Fruit fly (Drosophila melanogaster) whole organism, embryonic: Measurements from ENCODE around the gene CG31249.

Experiments
- ATbp ChIP-seq: fragments of 200-800 bp; sonication (Bioruptor generic); optimal IDR thresholded peaks from 2 replicates; lab custom pipeline; 2017; ENCODE audit warnings: missing biosample characterization, mild to moderate bottlenecking, missing genetic modification characterization, missing genetic modification reagents
- B-H2 ChIP-seq: fragments of 200-800 bp; sonication (Bioruptor generic); optimal IDR thresholded peaks from 2 replicates; lab custom pipeline; 2018; ENCODE audit warnings: missing biosample characterization, mild to moderate bottlenecking, missing genetic modification characterization
- CG10565 ChIP-seq: fragments of 200-800 bp; sonication (Bioruptor generic); optimal IDR thresholded peaks from 3 replicates; lab custom pipeline; 2016; ENCODE audit warnings: missing biosample characterization, mild to moderate bottlenecking, missing genetic modification characterization
- CG10654 ChIP-seq: fragments of 200-800 bp; sonication (Bioruptor generic); optimal IDR thresholded peaks from 2 replicates; lab custom pipeline; 2016; ENCODE audit warnings: missing biosample characterization, missing genetic modification characterization
- CG12104 ChIP-seq: fragments of 200-800 bp; sonication (Bioruptor generic); optimal IDR thresholded peaks from 3 replicates; lab custom pipeline; 2016; ENCODE audit warnings: missing biosample characterization, missing genetic modification characterization
- CG12299 ChIP-seq: fragments of 200-800 bp; sonication (Bioruptor generic); optimal IDR thresholded peaks from 2 replicates; lab custom pipeline; 2018; ENCODE audit warnings: missing biosample characterization, mild to moderate bottlenecking, missing genetic modification characterization
- CG14860 ChIP-seq: fragments of 200-800 bp; sonication (Bioruptor generic); IDR thresholded peaks from 3 replicates; pipeline ENCODE4 v1.3.6; 2022; ENCODE audit warnings: missing biosample characterization, missing genetic modification characterization; ENCODE audit not compliant: partially characterized antibody
- CG14965 ChIP-seq: fragments of 200-800 bp; sonication (Bioruptor generic); optimal IDR thresholded peaks from 2 replicates; lab custom pipeline; 2016; ENCODE audit warnings: missing biosample characterization, missing genetic modification characterization, borderline replicate concordance
- CG15479 ChIP-seq: fragments of 200-800 bp; sonication (Bioruptor generic); optimal IDR thresholded peaks from 3 replicates; lab custom pipeline; 2019; ENCODE audit warnings: missing biosample characterization, mild to moderate bottlenecking, missing genetic modification characterization, moderate library complexity
- CG1602 ChIP-seq: fragments of 200-800 bp; sonication (Bioruptor generic); optimal IDR thresholded peaks from 3 replicates; lab custom pipeline; 2016; ENCODE audit warnings: missing biosample characterization, missing genetic modification characterization
- CG16863 ChIP-seq: fragments of 200-800 bp; sonication (Bioruptor generic); optimal IDR thresholded peaks from 3 replicates; lab custom pipeline; 2016; ENCODE audit warnings: missing biosample characterization, missing genetic modification characterization
- CG17328 ChIP-seq: fragments of 200-800 bp; sonication (Bioruptor generic); IDR thresholded peaks from 2 replicates; pipeline ENCODE4 v1.3.6; 2022; ENCODE audit warnings: missing biosample characterization, missing genetic modification characterization
- CG18619 ChIP-seq: fragments of 200-800 bp; sonication (Bioruptor generic); optimal IDR thresholded peaks from 3 replicates; lab custom pipeline; 2017; ENCODE audit warnings: missing biosample characterization, mild to moderate bottlenecking, missing genetic modification characterization
- CG2712 ChIP-seq: fragments of 200-800 bp; optimal IDR thresholded peaks from 3 replicates; lab custom pipeline; 2019; ENCODE audit warnings: missing biosample characterization, mild to moderate bottlenecking, missing genetic modification characterization, moderate library complexity
- CG30020 ChIP-seq: fragments of 200-800 bp; optimal IDR thresholded peaks from 2 replicates; lab custom pipeline; 2019; ENCODE audit warnings: missing biosample characterization, mild to moderate bottlenecking, missing genetic modification characterization, moderate library complexity
- CG3847 ChIP-seq: fragments of 200-800 bp; sonication (Bioruptor generic); IDR thresholded peaks from 2 replicates; pipeline ENCODE4 v1.3.6; 2022; ENCODE audit warnings: missing biosample characterization, missing genetic modification characterization
- CG4820 ChIP-seq: fragments of 200-800 bp; sonication (Bioruptor generic); optimal IDR thresholded peaks from 3 replicates; lab custom pipeline; 2016; ENCODE audit warnings: missing biosample characterization, missing genetic modification characterization
- CG5180 ChIP-seq: fragments of 200-800 bp; sonication (Bioruptor generic); optimal IDR thresholded peaks from 3 replicates; lab custom pipeline; 2017; ENCODE audit warnings: missing biosample characterization, missing genetic modification characterization, mild to moderate bottlenecking, moderate library complexity, missing genetic modification reagents
- CG6654 ChIP-seq: fragments of 200-800 bp; sonication (Bioruptor generic); optimal IDR thresholded peaks from 2 replicates; lab custom pipeline; 2017; ENCODE audit warnings: missing biosample characterization, mild to moderate bottlenecking, missing genetic modification characterization
- CG8478 ChIP-seq: fragments of >200 bp; optimal IDR thresholded peaks from 2 replicates; lab custom pipeline; 2018
- CG8765 ChIP-seq: fragments of 200-800 bp; sonication (Bioruptor generic); IDR thresholded peaks from 2 replicates; pipeline ENCODE4 v1.3.6; 2022; ENCODE audit warnings: missing biosample characterization, missing genetic modification characterization
- CoRest ChIP-seq: fragments of 200-800 bp; sonication (Bioruptor generic); optimal IDR thresholded peaks from 3 replicates; lab custom pipeline; 2018; ENCODE audit warnings: missing biosample characterization, mild to moderate bottlenecking, missing genetic modification characterization, moderate library complexity
- D19A ChIP-seq: fragments of 200-800 bp; optimal IDR thresholded peaks from 3 replicates; lab custom pipeline; 2019; ENCODE audit warnings: missing biosample characterization, mild to moderate bottlenecking, missing genetic modification characterization, moderate library complexity
- Dip3 ChIP-seq: fragments of 200-800 bp; sonication (Bioruptor generic); optimal IDR thresholded peaks from 3 replicates; lab custom pipeline; 2016; ENCODE audit warnings: missing biosample characterization, missing genetic modification characterization
- Dp ChIP-seq: fragments of 200-800 bp; sonication (Bioruptor generic); optimal IDR thresholded peaks from 2 replicates; lab custom pipeline; 2018; ENCODE audit warnings: missing biosample characterization, mild to moderate bottlenecking, missing genetic modification characterization, moderate library complexity
- H15 ChIP-seq: fragments of 200-800 bp; sonication (Bioruptor generic); IDR thresholded peaks from 3 replicates; pipeline ENCODE4 v1.3.6; 2022; ENCODE audit warnings: missing biosample characterization, missing genetic modification characterization
- H2.0 ChIP-seq: fragments of 200-800 bp; sonication (Bioruptor generic); IDR thresholded peaks from 2 replicates; pipeline ENCODE4 v1.3.6; 2022; ENCODE audit warnings: missing biosample characterization, missing genetic modification characterization
- Hand ChIP-seq: fragments of 200-800 bp; sonication (Bioruptor generic); optimal IDR thresholded peaks from 2 replicates; lab custom pipeline; 2017; ENCODE audit warnings: mild to moderate bottlenecking, missing biosample characterization, missing genetic modification reagents, missing genetic modification characterization
- Hr78 ChIP-seq, 2 experiments: fragments of 200-800 bp in 1 of 2; fragments of >200 bp in 1 of 2; sonication (Bioruptor generic) in 1 of 2; optimal IDR thresholded peaks; 2 replicates each; lab custom pipeline; 2017 to 2019; ENCODE audit warnings: missing biosample characterization in 2 of 2, missing genetic modification characterization in 2 of 2, mild to moderate bottlenecking in 1 of 2, moderate library complexity in 1 of 2
- NfI ChIP-seq: fragments of 200-800 bp; sonication (Bioruptor generic); optimal IDR thresholded peaks from 3 replicates; lab custom pipeline; 2018; ENCODE audit warnings: missing biosample characterization, mild to moderate bottlenecking, missing genetic modification characterization, moderate library complexity
- Sry-β ChIP-seq: fragments of 200-800 bp; sonication (Bioruptor generic); optimal IDR thresholded peaks from 2 replicates; lab custom pipeline; 2018; ENCODE audit warnings: missing biosample characterization, mild to moderate bottlenecking, missing genetic modification characterization, moderate library complexity
- ara ChIP-seq: fragments of 200-800 bp; sonication (Bioruptor generic); IDR thresholded peaks from 2 replicates; pipeline ENCODE4 v1.3.6; 2022; ENCODE audit warnings: missing biosample characterization, missing genetic modification characterization
- bsh ChIP-seq, 2 experiments: fragments of 200-800 bp; sonication (Bioruptor generic); optimal IDR thresholded peaks; 2 replicates each; lab custom pipeline; 2017 to 2018; ENCODE audit warnings: mild to moderate bottlenecking in 2 of 2, missing biosample characterization in 2 of 2, missing genetic modification characterization in 2 of 2, moderate library complexity in 1 of 2
- chinmo ChIP-seq: fragments of 200-800 bp; sonication (Bioruptor generic); IDR thresholded peaks from 4 replicates; pipeline ENCODE4 v1.3.6; 2022; ENCODE audit warnings: missing biosample characterization, missing genetic modification characterization; ENCODE audit not compliant: partially characterized antibody
- cwo ChIP-seq: fragments of 200-800 bp; sonication (Bioruptor generic); optimal IDR thresholded peaks from 3 replicates; lab custom pipeline; 2017; ENCODE audit warnings: missing biosample characterization, missing genetic modification characterization, mild to moderate bottlenecking, moderate library complexity, missing genetic modification reagents
- fd64A ChIP-seq: fragments of 200-800 bp; sonication (Bioruptor generic); optimal IDR thresholded peaks from 3 replicates; lab custom pipeline; 2018; ENCODE audit warnings: missing biosample characterization, mild to moderate bottlenecking, missing genetic modification characterization
- grn ChIP-seq: fragments of 200-800 bp; sonication (Bioruptor generic); optimal IDR thresholded peaks from 3 replicates; lab custom pipeline; 2017; ENCODE audit warnings: missing biosample characterization, missing genetic modification characterization
- gt ChIP-seq: fragments of 200-800 bp; sonication (Bioruptor generic); IDR thresholded peaks from 2 replicates; pipeline ENCODE4 v1.3.6; 2022; ENCODE audit warnings: missing biosample characterization, missing genetic modification characterization
- ken ChIP-seq: fragments of 200-800 bp; sonication (Bioruptor generic); IDR thresholded peaks from 3 replicates; pipeline ENCODE4 v1.3.6; 2022; ENCODE audit warnings: missing biosample characterization, missing genetic modification characterization
- lola ChIP-seq, 3 experiments: fragments of >200 bp in 2 of 3; fragments of 200-800 bp in 1 of 3; sonication (Bioruptor generic) in 1 of 3; optimal IDR thresholded peaks; 2 replicates each; lab custom pipeline; 2017 to 2019; ENCODE audit warnings: missing biosample characterization in 3 of 3, missing genetic modification characterization in 3 of 3, mild to moderate bottlenecking in 1 of 3, moderate library complexity in 1 of 3
- maf-S ChIP-seq: fragments of 200-800 bp; sonication (Bioruptor generic); optimal IDR thresholded peaks from 2 replicates; lab custom pipeline; 2016; ENCODE audit warnings: missing biosample characterization, missing genetic modification characterization
- nau ChIP-seq: fragments of 200-800 bp; sonication (Bioruptor generic); optimal IDR thresholded peaks from 3 replicates; lab custom pipeline; 2017; ENCODE audit warnings: missing biosample characterization, mild to moderate bottlenecking, missing genetic modification characterization, missing genetic modification reagents
- pita ChIP-seq: fragments of 200-800 bp; sonication (Bioruptor generic); optimal IDR thresholded peaks from 2 replicates; lab custom pipeline; 2017; ENCODE audit warnings: missing biosample characterization, mild to moderate bottlenecking, missing genetic modification characterization
- pros ChIP-seq: fragments of 200-800 bp; sonication (Bioruptor generic); optimal IDR thresholded peaks from 3 replicates; lab custom pipeline; 2019; ENCODE audit warnings: missing biosample characterization, mild to moderate bottlenecking, missing genetic modification characterization, moderate library complexity
- sens ChIP-seq: fragments of 200-800 bp; sonication (Bioruptor generic); peaks from one replicate; lab custom pipeline; 2016; ENCODE audit warnings: missing biosample characterization, missing genetic modification characterization
- shn ChIP-seq: fragments of 200-800 bp; sonication (Bioruptor generic); optimal IDR thresholded peaks from 3 replicates; lab custom pipeline; 2016; ENCODE audit warnings: missing biosample characterization, missing genetic modification characterization
- sim ChIP-seq: fragments of 200-800 bp; sonication (Bioruptor generic); IDR thresholded peaks from 2 replicates; pipeline ENCODE4 v1.3.6; 2022; ENCODE audit warnings: missing biosample characterization, missing genetic modification characterization
- zfh2 ChIP-seq: fragments of 200-800 bp; sonication (Bioruptor generic); optimal IDR thresholded peaks from 2 replicates; lab custom pipeline; 2016; ENCODE audit warnings: missing biosample characterization, missing genetic modification characterization

The CG31249 gene

DNA sequence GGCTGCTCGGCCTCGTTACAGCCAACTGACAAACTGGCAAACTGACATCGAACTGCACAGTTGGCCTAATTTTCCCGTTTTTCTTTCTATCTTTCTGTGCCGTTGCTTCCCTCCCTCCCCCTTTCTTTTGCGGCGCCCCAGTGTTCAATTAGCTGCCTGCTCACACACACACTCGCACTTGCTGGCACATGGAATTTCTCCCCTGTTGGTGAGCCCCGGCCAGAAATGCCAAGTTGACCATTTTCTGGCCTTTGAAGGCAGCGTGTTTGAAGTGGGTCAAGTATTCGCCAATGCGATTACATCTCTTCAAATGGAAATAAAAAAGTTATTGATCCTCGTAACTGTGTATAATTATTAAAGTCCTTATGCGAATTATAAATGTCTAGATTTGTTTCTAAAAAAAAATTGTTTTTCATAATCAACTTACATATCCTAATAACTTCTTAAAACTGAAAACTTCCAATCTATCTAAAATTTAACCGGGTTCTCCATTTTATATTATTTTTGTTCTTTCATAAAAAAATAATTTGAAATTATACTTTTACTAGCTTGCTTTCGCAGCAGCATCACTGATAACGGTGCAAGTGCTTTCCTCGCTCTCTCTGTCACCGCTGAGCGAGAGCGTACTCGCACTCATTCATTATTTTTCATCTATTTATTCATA lies 6.1 kb downstream of the CG31249 start (continued):
- peak; percentile 30 for TF ChIP-seq zfh2
- TF ChIP-seq CG14860: no peak
- TF ChIP-seq Dip3: peak; percentile 1
- no peak for TF ChIP-seq sim
- TF ChIP-seq CG4820 (GFP tag; lab: Kevin White, UChicago): peak; percentile 35
- no peak for TF ChIP-seq cwo (GFP tag; lab: Kevin White, UChicago)
- TF ChIP-seq CG14965 (GFP tag; lab: Kevin White, UChicago): no peak
- TF ChIP-seq grn (GFP tag; lab: Kevin White, UChicago): no peak
- no peak for TF ChIP-seq H2.0 (GFP tag; lab: Robert Waterston, UW)
- no peak for TF ChIP-seq NfI (GFP tag; lab: Kevin White, UChicago)
- no peak for TF ChIP-seq pita (GFP tag; lab: Kevin White, UChicago)
- no peak for TF ChIP-seq nau
- peak in 1 of 3 experiments; percentile 68 for TF ChIP-seq lola (GFP tag; optimal IDR thresholded peaks at IDR 0.05; lab: Kevin White, UChicago)
- TF ChIP-seq CG17328 (GFP tag; lab: Robert Waterston, UW): no peak
- 0 out of 2 replicates have a peak, but pooled peaks have one; percentile 20 for TF ChIP-seq CG3847
- peak; percentile 6 for TF ChIP-seq CG30020 (tag; lab: Kevin White, UChicago)
- TF ChIP-seq chinmo (GFP tag; lab: Robert Waterston, UW): 0 out of 4 replicates have a peak, but pooled peaks have one; percentile 63
- TF ChIP-seq Sry-β (GFP tag; lab: Kevin White, UChicago): peak; percentile 97
- TF ChIP-seq D19A: peak; percentile 61
- peak; percentile 63 for TF ChIP-seq CoRest (tag; lab: Kevin White, UChicago)
- peak; percentile 46 for TF ChIP-seq ATbp
- TF ChIP-seq ara (GFP tag; lab: Robert Waterston, UW): peak; percentile 43; the same call in 1 of the 2 replicates
- TF ChIP-seq CG2712 (tag; lab: Kevin White, UChicago): peak; percentile 62
- peak; percentile 13 for TF ChIP-seq CG12104
- TF ChIP-seq ken (GFP tag; lab: Robert Waterston, UW): no peak
- no peak for TF ChIP-seq Dp
- no peak for TF ChIP-seq CG16863 (GFP tag; lab: Kevin White, UChicago)
- no peak for TF ChIP-seq CG6654 (GFP tag; lab: Kevin White, UChicago)
- TF ChIP-seq CG12299 (tag; lab: Kevin White, UChicago): no peak
- no peak for TF ChIP-seq Hand (GFP tag; lab: Kevin White, UChicago)
- no peak for TF ChIP-seq fd64A (GFP tag; lab: Kevin White, UChicago)
- TF ChIP-seq CG8478 (lab: Kevin White, UChicago): no peak
- no peak for TF ChIP-seq CG8765 (GFP tag; lab: Robert Waterston, UW)
- TF ChIP-seq H15 (GFP tag; lab: Robert Waterston, UW): no peak
- TF ChIP-seq CG15479 (GFP tag; lab: Kevin White, UChicago): no peak
- TF ChIP-seq CG10565: no peak
- TF ChIP-seq gt (GFP tag; lab: Robert Waterston, UW): no peak
- peak; percentile 39 for TF ChIP-seq CG18619 (GFP tag; lab: Kevin White, UChicago)
- peak; percentile 30 for TF ChIP-seq pros
- TF ChIP-seq sens (GFP tag; lab: Kevin White, UChicago): peak; percentile 89
- TF ChIP-seq CG10654: no peak
- TF ChIP-seq CG1602: no peak
- TF ChIP-seq B-H2 (GFP tag; lab: Kevin White, UChicago): no peak
- TF ChIP-seq Hr78 (GFP tag; optimal IDR thresholded peaks at IDR 0.05; lab: Kevin White, UChicago): peak in 1 of 2 experiments; percentile 7
- TF ChIP-seq bsh (GFP tag; optimal IDR thresholded peaks at IDR 0.05; lab: Kevin White, UChicago): peak in 1 of 2 experiments; percentile 39
- TF ChIP-seq maf-S (GFP tag; lab: Kevin White, UChicago): no peak
- TF ChIP-seq CG5180: peak; percentile 52
- no peak for TF ChIP-seq shn
